Fruit fly (Drosophila melanogaster): Measurements from ENCODE around the gene Ten-a.

- TF ChIP-seq CG8478 (optimal IDR thresholded peaks at IDR 0.05) = no peak
- TF ChIP-seq CTCF (optimal IDR thresholded peaks at IDR 0.05) = no peak
These were observed 197.5 kb downstream of the Ten-a start for dm6 chrX:12241032-12241431.
